Worm (Caenorhabditis elegans) whole organism, L4 larva: Measurements from ENCODE around the gene flp-12.

Experiments
- ama-1 ChIP-seq: fragments of 150-350 bp; optimal IDR thresholded peaks from 2 replicates; lab custom pipeline; 2014; ENCODE audit warnings: inconsistent platforms, mixed read lengths
- ces-1 ChIP-seq: fragments of 150-350 bp; sonication (generic microtip); optimal IDR thresholded peaks from 4 replicates; lab custom pipeline; 2014; ENCODE audit warnings: missing biosample characterization, missing genetic modification reagents, missing genetic modification characterization
- dmd-8 ChIP-seq: fragments of 200-800 bp; sonication (Bioruptor generic); IDR thresholded peaks from 2 replicates; pipeline ENCODE4 v1.3.6; 2022; ENCODE audit warnings: missing genetic modification characterization, missing compliant biosample characterization
- dmd-9 ChIP-seq: fragments of 200-800 bp; sonication (Bioruptor generic); IDR thresholded peaks from 2 replicates; pipeline ENCODE4 v1.3.6; 2022; ENCODE audit warnings: missing genetic modification reagents, missing genetic modification characterization, missing compliant biosample characterization
- lin-13 ChIP-seq: fragments of 150-350 bp; optimal IDR thresholded peaks from 2 replicates; lab custom pipeline; 2014; ENCODE audit warnings: missing biosample characterization, missing genetic modification reagents, missing genetic modification characterization
- lir-3 ChIP-seq: sonication (generic microtip); optimal IDR thresholded peaks from 2 replicates; lab custom pipeline; 2016; ENCODE audit warnings: mild to moderate bottlenecking, missing genetic modification characterization, missing compliant biosample characterization
- nhr-11 ChIP-seq: fragments of 150-350 bp; optimal IDR thresholded peaks from 2 replicates; lab custom pipeline; 2014; ENCODE audit warnings: missing biosample characterization, missing genetic modification characterization
- nhr-237 ChIP-seq: sonication (generic microtip); optimal IDR thresholded peaks from 2 replicates; lab custom pipeline; 2017; ENCODE audit warnings: missing biosample characterization, missing genetic modification characterization
- nhr-6 ChIP-seq: fragments of 150-350 bp; optimal IDR thresholded peaks from 2 replicates; lab custom pipeline; 2014; ENCODE audit warnings: missing biosample characterization, missing genetic modification characterization
- pqm-1 ChIP-seq: sonication (generic microtip); optimal IDR thresholded peaks from 2 replicates; lab custom pipeline; 2017; ENCODE audit warnings: missing biosample characterization, missing genetic modification characterization
- saeg-2 ChIP-seq: fragments of 200-800 bp; sonication (Bioruptor generic); IDR thresholded peaks from 2 replicates; pipeline ENCODE4 v1.3.6; 2022; ENCODE audit warnings: missing genetic modification reagents, missing genetic modification characterization, missing compliant biosample characterization
- unc-39 ChIP-seq: sonication (generic microtip); optimal IDR thresholded peaks from 2 replicates; lab custom pipeline; 2017; ENCODE audit warnings: missing biosample characterization, missing genetic modification characterization
- zag-1 ChIP-seq: fragments of 150-350 bp; optimal IDR thresholded peaks from 2 replicates; lab custom pipeline; 2014; ENCODE audit warnings: missing biosample characterization, missing genetic modification characterization
- zip-2 ChIP-seq: fragments of 150-350 bp; optimal IDR thresholded peaks from 2 replicates; lab custom pipeline; 2014; ENCODE audit warnings: missing biosample characterization, missing genetic modification characterization

ce11 chrX:4576272-4576671 lies 15.9 kb downstream of the flp-12 start:
- TF ChIP-seq nhr-11 = no peak
- no peak for TF ChIP-seq ama-1 (lab: Kevin White, UChicago)
- no peak for TF ChIP-seq zag-1 (tag; lab: Kevin White, UChicago)
- TF ChIP-seq ces-1 (GFP tag; lab: Kevin White, UChicago) = no peak
- TF ChIP-seq zip-2 (tag; lab: Kevin White, UChicago) = no peak
- TF ChIP-seq lin-13 (GFP tag; lab: Kevin White, UChicago) = no peak
- TF ChIP-seq saeg-2 = no peak
- TF ChIP-seq dmd-8 (GFP tag; lab: Robert Waterston, UW) = no peak
- no peak for TF ChIP-seq nhr-6 (tag; lab: Kevin White, UChicago)
- no peak for TF ChIP-seq pqm-1 (tag; lab: Kevin White, UChicago)
- no peak for TF ChIP-seq unc-39 (tag; lab: Kevin White, UChicago)
- no peak for TF ChIP-seq lir-3
- no peak for TF ChIP-seq dmd-9 (GFP tag; lab: Robert Waterston, UW)
- TF ChIP-seq nhr-237 (tag; lab: Kevin White, UChicago) = no peak
